Fruit fly (Drosophila melanogaster) S2 (cell line): ENCODE data around the gene Gld2.

Source experiments
- CG8478 ChIP-seq: fragments of >200 bp; optimal IDR thresholded peaks from 2 replicates; lab custom pipeline; 2018
- CTCF ChIP-seq, 2 experiments: fragments of >200 bp; optimal IDR thresholded peaks; 2 replicates each; lab custom pipeline; 2018

The Gld2 gene

DNA sequence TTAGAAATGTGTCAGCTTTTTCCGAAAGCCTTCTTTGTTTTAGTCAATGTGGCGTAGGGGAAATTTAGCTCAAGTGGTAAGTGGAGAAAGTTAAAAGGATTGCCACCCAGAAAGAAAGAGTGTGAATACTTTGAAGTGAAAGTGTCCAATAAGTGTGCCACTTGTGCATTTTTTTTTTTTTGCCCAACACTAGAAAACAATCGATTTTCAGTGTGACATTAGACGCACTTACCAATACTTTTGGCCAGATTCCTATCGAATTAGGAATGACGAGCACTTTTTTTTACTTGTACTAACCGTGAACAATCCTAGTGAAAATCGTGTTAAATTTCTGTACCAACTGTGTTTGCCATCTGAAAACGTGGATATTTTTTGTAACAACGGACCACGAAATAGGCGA lies at the start of gene Gld2:
Gene Gld2 (plus strand): TSS at position 301 of the 400 bp plus-strand sequence.
- TF ChIP-seq CG8478 (lab: Kevin White, UChicago) (no peak), CTCF (optimal IDR thresholded peaks at IDR 0.05; lab: Kevin White, UChicago) (no peak)

DNA sequence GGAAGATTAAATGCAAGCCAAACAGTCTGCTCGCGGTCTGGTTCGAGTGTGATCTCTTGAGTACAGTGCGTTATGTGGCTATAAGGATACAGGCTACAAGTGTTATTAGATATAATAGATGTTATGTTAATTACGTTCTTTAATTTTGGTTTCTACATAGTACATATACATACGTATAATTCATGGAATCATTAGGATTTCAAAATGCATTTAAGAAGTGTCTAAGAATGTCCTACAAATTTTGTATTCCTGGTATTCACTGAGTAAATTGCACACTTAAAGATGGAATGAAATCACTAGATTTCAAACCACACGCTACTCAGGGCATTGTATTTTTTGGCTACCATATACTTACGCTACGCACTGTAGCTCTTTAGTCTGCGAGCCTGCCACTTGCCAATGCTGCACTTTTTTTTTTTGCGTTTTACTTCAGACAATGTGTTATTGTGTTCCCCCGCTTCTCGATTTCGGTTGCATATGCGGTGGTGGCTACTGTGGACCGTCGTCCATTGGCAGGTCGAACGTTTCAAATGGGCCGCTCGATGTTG lies 48.3 kb upstream of the Gld2 start:
- no peak for TF ChIP-seq CG8478 (lab: Kevin White, UChicago)
- TF ChIP-seq CTCF (optimal IDR thresholded peaks at IDR 0.05; lab: Kevin White, UChicago): no peak

DNA sequence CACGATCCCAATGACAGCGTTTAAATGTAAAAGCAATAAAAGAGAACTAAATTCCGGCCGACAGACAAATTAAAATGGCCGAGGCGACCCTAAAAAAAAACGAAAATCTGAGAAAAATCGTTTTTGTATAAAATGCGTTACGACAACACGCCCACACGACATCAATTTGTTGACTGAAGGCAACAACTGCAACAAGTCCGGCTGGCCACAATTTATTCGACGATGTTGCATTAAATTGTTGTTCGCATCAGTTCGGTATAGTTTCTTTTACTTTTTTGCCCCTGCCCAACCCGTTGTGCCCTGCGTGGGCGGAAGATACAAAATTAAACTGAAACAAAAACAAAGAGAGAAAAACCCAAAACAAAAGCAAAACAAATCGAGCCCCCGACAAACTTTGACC lies 40.0 kb upstream of the Gld2 start:
- TF ChIP-seq CTCF (optimal IDR thresholded peaks at IDR 0.05; lab: Kevin White, UChicago) (no peak), CG8478 (lab: Kevin White, UChicago) (no peak)

DNA sequence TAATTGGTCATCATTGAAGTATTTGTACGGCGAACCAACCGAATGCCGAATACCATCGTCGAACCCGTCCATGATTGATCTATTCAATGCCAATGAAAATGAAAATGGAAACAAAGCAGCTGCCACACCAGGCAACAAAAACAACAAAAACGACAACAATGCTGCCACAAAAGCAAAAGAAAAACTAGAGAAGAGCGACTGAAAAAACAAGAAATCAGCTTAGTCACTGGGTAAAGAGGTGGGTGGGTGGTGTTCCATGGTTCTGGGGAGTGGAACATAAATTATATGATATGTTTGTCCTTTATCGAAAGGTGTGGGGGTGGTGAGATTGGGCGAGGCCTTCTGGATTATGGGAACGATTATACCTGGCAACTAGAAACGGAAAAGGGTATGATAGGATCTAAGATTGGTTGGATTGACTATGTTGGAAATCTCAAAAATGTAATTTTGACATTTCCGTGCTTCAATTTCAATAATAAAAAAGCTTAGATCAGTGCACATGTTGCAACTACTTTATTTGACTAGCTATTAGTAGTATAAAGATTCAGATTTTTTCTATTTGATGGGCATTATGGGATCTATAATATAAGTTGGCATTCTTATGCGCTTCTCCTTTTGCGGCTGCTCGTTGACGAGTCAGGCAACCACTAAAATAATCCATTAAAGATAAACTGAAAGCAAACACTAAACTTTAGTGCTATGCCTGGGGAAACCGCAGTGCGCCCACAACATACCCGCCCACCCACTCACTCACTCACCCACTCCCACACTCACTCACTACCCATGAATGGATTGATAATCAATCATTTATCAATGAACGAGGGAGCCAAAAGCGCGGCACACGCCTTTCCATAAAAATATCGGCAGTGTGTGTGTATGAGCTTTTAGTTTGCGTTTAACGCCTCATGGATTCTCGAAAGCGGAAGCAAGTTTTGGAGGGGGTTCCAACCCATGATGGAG lies 38.9 kb upstream of the Gld2 start:
- TF ChIP-seq CG8478 (lab: Kevin White, UChicago): no peak
- no peak for TF ChIP-seq CTCF (optimal IDR thresholded peaks at IDR 0.05; lab: Kevin White, UChicago)

DNA sequence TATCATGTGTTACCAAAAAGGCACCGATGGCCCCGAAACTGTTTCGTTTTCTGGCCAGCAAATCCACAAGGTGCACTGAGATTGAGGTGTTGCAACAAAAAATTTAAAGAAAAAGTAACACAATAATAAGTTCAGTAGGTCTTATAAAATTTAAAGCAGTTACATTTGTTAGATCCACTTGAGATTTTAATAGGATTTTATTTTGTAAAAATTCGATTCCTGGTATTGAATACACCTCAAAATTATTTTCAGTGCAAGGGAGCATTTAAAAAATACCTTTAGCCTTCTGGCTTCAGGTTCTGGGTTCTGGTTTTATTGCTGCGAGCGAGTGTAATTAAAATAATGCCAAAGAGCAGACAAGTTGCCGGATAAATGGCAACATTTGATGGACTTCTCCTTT lies 35.9 kb upstream of the Gld2 start:
- TF ChIP-seq CTCF (optimal IDR thresholded peaks at IDR 0.05; lab: Kevin White, UChicago) (no peak), CG8478 (lab: Kevin White, UChicago) (no peak)

DNA sequence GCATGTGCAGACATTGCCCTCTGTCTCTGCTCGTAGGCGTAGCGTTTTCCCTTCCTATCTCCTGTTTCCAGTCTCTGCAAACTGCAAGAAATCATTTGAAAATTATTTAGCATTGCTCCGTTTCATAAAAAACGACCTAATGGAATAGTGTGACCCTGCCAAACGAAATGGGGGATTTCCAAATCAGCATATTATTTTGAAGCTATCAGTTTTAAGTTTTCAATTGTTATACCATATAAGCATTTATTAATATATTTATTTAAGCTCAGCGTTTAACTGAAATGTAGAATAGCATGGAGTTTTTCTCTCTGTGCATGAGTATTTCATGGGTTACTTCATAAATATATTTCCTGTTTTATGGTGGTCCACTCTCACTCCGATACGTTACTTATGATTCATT lies 29.4 kb upstream of the Gld2 start:
- TF ChIP-seq CTCF (optimal IDR thresholded peaks at IDR 0.05; lab: Kevin White, UChicago): no peak
- TF ChIP-seq CG8478 (lab: Kevin White, UChicago): no peak

DNA sequence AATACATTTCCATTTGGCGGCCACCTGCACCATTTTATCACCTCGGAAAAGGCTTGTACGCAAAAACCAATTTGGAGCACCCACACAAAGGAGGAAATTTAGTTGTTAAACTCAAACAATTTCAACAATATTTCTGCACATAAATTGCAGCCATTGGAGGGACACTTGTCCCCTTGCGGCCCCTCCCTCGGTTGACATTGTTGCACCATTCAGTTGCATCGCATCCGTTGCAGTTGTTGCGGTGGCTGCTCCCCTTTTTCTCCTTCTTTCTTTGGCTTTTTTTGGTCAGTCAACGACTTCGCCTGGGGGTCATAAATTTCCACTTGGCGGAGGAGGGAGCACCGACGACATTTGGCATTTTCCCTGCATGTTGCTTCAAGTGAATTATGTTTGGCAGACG lies 28.7 kb upstream of the Gld2 start:
- TF ChIP-seq CG8478 (lab: Kevin White, UChicago) (no peak), CTCF (optimal IDR thresholded peaks at IDR 0.05; lab: Kevin White, UChicago) (no peak)

DNA sequence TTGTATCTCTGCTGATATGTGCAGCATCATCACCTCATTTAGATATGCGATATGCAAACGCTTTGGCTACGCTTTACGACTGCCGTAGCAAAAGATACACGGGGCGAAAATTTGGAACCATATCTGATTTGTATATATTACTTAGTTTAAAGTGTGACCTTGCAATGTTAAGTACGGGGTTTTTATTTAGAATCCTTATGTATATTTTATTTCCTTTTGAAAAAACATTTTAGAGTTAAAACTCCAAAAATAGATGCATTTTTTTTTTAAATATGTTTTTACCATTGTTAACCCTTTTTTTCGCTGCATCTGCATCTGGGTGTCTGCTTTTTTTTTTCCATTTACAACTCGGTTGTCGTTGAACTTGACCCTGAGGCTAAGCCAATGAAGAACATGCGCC lies 27.5 kb upstream of the Gld2 start:
- no peak for TF ChIP-seq CTCF (optimal IDR thresholded peaks at IDR 0.05; lab: Kevin White, UChicago)
- TF ChIP-seq CG8478 (lab: Kevin White, UChicago): no peak

DNA sequence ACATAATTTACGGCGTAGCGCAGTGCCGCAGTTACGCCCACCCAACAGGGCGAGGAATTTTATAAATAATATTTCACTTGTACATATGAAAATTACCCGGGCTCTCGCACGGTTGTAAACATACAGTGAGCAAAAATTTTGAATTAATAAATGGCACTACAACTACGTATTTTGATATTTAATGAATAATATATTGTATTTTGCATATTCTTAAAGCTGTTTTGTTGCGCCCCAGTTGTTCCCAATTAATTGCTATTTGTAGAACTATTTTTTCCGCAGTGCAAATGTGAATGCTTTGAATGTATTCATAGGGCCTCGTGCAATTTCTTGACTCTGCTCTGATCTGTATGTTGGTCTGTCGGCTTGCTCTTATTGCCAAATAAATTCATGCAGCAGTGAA lies 25.9 kb upstream of the Gld2 start:
- TF ChIP-seq CTCF (optimal IDR thresholded peaks at IDR 0.05; lab: Kevin White, UChicago) (no peak), CG8478 (lab: Kevin White, UChicago) (no peak)

DNA sequence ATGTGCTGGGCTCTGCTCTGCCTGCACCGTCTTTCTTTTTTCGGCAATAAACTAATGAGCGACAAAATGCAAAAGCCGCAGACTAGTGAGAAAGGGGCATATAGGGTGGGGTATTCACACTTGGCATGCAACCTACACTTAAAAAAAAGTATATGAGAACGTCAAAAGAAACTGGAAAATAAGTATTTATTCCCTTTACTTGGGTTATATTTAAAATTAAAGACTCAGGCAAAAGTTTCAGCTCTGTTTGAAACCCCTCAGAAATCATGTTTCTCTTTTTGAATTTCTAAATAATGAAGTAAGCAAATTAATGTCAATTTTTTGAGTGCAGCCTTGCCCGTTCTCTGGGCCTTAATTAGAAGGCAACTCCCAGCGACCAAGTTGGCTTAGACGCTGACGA lies 23.8 kb upstream of the Gld2 start:
- no peak for TF ChIP-seq CTCF (optimal IDR thresholded peaks at IDR 0.05; lab: Kevin White, UChicago)

DNA sequence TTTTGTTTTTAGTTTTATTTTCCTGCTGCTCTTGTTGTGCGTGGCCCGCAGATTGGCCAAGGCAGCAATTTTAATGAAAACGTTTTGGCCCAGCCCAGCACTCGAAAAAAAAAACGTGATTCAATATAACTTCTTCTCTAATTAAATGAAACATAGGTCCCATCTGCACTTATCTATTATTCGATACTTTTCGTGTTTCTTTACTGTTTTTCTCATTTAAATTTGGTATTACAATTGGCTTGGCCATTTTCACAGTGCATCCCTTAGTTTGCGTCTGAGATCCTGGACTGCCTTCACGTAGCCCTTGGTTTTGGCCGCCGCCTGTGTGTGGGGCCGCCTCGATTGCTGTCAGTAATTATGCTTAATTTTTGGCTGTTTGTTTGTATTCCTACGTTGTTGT lies 18.1 kb upstream of the Gld2 start:
- TF ChIP-seq CTCF (optimal IDR thresholded peaks at IDR 0.05; lab: Kevin White, UChicago): no peak
- TF ChIP-seq CG8478 (lab: Kevin White, UChicago): no peak

DNA sequence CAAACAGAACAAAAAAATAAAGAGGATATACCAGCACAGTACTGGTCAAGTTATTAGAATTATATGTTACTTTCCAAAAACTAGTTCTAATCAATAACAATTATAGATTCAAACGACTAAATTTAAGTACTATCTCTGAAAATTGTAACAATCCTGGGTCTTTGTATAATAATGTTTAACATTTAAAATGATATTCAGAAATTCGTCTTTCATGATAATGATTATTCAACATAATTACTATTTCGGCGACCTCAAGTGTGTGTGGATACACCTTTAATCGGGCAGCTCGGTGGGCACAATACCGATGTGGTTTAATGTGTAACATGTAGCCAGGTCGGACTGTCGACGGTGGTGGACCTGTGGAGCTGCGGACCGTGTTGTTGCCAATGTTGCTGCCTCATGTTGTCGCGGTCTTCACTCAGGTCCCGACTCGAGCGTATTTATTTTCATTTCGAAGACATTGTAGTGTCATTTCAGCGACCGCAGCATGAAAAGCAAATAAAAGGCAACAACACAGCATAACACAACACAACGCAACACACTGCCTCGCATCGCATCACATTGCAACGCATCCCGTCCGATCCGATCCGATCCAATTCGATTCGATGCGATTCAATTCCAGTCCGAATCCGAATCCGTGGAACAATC lies 16.7 kb upstream of the Gld2 start:
- TF ChIP-seq CTCF (optimal IDR thresholded peaks at IDR 0.05; lab: Kevin White, UChicago): no peak
- TF ChIP-seq CG8478 (lab: Kevin White, UChicago): no peak

DNA sequence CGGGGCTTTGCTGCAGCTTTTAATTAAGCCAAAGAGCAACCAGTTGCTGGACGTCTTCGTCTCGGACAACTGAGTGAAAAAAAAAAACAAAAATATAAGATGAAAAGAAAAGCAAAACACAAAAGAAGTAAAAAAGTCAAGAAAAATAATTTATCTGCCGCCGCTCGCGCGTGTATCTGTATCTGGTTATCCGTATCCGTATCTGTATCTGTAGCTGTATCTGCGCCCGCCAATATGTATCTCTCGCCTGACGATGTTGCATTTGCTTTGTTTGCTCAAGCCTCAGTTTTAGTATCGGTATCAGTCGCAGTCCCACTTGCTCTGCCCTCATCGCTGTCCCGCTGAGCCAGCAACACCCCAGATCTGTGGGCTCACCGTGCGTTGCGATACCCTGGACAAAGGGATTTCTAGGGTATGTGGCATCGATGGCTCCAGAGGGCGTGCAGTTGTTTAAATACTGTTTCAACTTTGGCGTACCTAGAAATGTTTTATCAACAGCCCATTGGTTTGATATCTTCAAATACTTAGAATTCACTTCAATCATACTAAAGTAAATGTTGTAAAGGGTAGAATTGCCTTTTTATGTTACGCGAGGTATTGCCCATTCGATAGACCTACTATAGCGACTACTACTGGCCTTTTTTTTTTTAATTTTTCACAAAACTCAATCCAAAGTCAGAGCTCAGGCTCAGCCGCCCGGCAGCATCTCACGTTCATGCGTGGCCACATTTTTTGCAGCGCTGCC lies 16.0 kb upstream of the Gld2 start:
- TF ChIP-seq CG8478 (lab: Kevin White, UChicago) (no peak), CTCF (optimal IDR thresholded peaks at IDR 0.05; lab: Kevin White, UChicago) (no peak)

DNA sequence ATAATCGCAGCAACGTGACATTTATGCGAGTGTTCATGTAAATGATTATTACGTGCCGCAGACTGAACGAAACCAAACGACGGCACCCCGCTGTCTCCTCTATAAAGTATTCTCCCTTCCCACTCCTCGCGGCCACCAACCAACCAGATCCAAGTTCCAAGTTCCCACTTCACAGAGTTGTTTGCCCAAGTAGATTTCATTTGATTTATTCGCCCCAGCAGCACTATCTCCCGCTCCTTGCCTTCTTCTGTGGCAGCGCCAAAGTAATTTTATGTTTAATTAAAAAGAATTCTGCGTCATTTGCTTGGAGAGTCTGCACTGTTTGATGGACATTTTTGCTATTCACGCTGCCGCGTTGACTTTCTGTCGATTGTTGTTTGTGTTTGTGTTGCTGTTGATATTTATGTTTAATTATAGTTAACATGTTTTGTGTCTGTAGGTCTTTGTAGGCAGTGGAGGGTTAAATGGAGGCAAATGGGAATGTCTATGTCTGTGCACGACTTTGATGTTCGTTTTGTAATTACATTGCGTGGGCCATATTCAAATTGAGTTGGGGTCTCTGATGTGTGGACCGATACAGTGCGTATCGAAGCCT lies 15.0 kb upstream of the Gld2 start:
- no peak for TF ChIP-seq CTCF (optimal IDR thresholded peaks at IDR 0.05; lab: Kevin White, UChicago)
